Worm (Caenorhabditis elegans): ENCODE data around the gene txt-8.
"Not testable (repeated sequence)": the region's sequence is repeated elsewhere in the genome, so short reads cannot be mapped to it uniquely, and the experiment has no call there.

The txt-8 gene

DNA sequence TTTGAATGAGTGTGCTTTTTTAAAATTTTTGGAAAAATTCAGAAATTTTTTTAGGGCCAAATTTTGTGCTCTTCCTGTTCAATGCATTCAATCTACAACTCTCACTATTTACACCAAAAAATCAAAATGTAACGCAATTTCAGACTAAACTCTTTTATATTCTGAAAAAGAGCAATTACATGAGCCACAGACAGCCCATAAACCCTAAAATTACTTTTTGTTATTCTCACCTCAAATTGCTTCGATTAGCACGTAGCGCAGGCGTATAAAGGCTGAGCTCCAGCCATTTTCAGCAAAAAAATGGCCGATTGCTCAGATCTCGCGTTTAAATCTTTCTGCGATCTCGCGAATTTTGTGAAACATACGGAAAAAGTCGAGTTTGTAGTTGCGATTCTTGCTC lies 17.3 kb downstream of the txt-8 start, which contains the start of gene srw-82:
Gene srw-82, plus strand, starts transcription at position 301 of the 400 bp plus-strand sequence.
- no peak for TF ChIP-seq aly-1 (tag; optimal IDR thresholded peaks at IDR 0.05)
- TF ChIP-seq ceh-36 (tag; optimal IDR thresholded peaks at IDR 0.05) = no peak
- TF ChIP-seq pes-1 (GFP tag; IDR thresholded peaks at IDR 0.05) = no peak
- no peak for TF ChIP-seq B0310.2 (tag; optimal IDR thresholded peaks at IDR 0.05)
- no peak for TF ChIP-seq hmg-4 (GFP tag; optimal IDR thresholded peaks at IDR 0.05)
- no peak for TF ChIP-seq tbx-37 (GFP tag; conservative IDR thresholded peaks at IDR 0.05)
- TF ChIP-seq ama-1 (optimal IDR thresholded peaks at IDR 0.05) = no peak
- TF ChIP-seq ets-7 (tag; optimal IDR thresholded peaks at IDR 0.05) = no peak
- TF ChIP-seq hmbx-1 (tag; optimal IDR thresholded peaks at IDR 0.05) = no peak
- no peak for TF ChIP-seq hnd-1 (tag; optimal IDR thresholded peaks at IDR 0.05)
- no peak for TF ChIP-seq flt-1 (GFP tag; IDR thresholded peaks at IDR 0.05)
- no peak for TF ChIP-seq sea-1 (GFP tag; conservative IDR thresholded peaks at IDR 0.05)

DNA sequence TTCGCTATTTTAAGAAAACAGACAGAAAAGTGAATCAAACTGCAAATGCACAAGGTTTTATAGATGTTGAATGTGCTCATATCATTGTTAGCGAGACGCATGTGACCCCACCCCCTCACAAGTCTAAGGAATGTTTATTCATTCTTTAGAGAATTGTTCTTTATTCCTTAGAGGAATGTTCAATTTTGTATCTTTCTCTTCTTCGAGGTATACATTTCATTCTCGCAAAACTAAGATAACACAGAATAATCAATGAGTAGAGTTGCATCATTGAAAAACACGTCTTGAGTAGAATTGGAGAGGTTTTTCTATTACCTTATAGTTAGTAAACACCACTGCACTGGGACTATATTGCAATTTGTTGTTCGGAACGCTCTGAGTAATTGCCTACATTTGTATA lies 20.8 kb downstream of the txt-8 start, which contains the start of gene ZK262.20:
Gene ZK262.20, minus strand, starts transcription at position 101 of the 400 bp plus-strand sequence.
- TF ChIP-seq aly-1 (tag; optimal IDR thresholded peaks at IDR 0.05) (no peak), B0310.2 (tag; optimal IDR thresholded peaks at IDR 0.05) (no peak), ets-7 (tag; optimal IDR thresholded peaks at IDR 0.05) (no peak), tbx-37 (GFP tag; conservative IDR thresholded peaks at IDR 0.05) (no peak), ama-1 (optimal IDR thresholded peaks at IDR 0.05) (no peak), ceh-36 (tag; optimal IDR thresholded peaks at IDR 0.05) (no peak), tbx-11 (GFP tag; IDR thresholded peaks at IDR 0.05) (no peak), sea-1 (GFP tag; conservative IDR thresholded peaks at IDR 0.05) (no peak), hnd-1 (tag; optimal IDR thresholded peaks at IDR 0.05) (no peak), flt-1 (GFP tag; IDR thresholded peaks at IDR 0.05) (no peak), pes-1 (GFP tag; IDR thresholded peaks at IDR 0.05) (no peak), F13C5.2 (tag; optimal IDR thresholded peaks at IDR 0.05) (no peak), scrt-1 (GFP tag; IDR thresholded peaks at IDR 0.05) (no peak), hmbx-1 (tag; optimal IDR thresholded peaks at IDR 0.05) (no peak), tra-4 (tag; optimal IDR thresholded peaks at IDR 0.05) (no peak)

DNA sequence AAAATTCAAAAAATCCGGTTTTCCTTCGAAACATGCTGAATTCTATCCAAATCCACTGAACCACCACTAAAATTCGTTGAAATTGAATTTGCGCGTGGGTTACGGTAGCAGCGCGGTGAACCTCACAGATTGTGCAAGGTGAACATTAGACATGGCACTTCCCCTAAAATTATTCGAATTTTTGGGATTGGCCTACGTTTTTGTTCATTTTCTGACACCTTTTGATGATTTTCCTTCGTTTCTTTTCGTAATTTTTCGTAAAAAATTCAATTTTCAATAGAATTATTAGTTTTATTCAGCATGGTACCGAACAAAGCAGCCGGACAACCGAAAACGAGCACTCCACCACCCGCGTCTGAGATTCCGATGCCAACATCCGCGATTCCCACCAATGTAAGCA lies 23.9 kb downstream of the txt-8 start, which contains the start of gene ZK262.8:
Gene ZK262.8, plus strand, starts transcription at position 301 of the 400 bp plus-strand sequence.
- TF ChIP-seq ceh-13 (GFP tag; optimal IDR thresholded peaks at IDR 0.05) (no peak), ama-1 (optimal IDR thresholded peaks at IDR 0.05) (no peak)

DNA sequence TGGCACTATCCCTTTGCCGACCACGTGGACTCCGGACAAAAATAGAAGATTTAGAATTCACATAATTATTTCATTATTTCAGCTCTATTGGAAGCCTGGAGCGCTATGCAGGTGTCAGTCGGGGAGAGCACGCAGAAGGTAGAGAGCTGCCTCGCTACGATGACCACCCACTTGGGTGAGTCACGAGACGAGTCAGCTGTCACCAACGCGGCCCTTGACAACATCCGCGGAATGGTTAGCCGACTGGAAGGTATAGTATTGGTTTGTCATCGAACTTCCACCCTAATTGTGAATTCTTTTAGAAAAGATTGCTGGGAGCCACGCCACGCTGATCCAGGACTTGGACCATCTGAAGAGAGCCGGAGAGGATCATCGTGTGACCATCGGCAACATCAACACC lies 25.3 kb downstream of the txt-8 start, which contains the start of gene ZK262.9:
Gene ZK262.9, plus strand, starts transcription at position 301 of the 400 bp plus-strand sequence.
- not testable (repeated sequence) for TF ChIP-seq tbx-37 (GFP tag; conservative IDR thresholded peaks at IDR 0.05); hmbx-1 (tag; optimal IDR thresholded peaks at IDR 0.05); B0310.2 (tag; optimal IDR thresholded peaks at IDR 0.05)

DNA sequence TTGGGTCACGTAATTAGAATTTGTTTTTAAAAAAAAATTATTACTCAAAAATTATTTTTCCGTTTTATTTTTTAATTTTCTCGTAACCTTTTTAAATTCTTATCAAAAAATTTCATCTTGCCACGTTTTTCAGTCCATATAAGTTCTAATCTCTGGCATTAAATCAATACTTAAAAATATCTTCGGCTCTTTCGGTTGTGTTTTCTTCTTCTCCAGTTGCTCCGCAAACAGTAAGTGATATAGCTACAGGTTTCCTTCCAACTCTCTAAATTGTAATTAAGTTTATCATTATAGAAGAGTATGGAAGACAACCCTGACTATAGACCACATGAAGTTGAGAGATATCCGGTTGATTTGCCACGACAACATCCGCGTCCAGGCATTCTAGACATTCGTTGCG lies 30.0 kb downstream of the txt-8 start, which contains the start of gene ZK228.1:
Gene ZK228.1, plus strand, starts transcription at position 301 of the 400 bp plus-strand sequence.
- TF ChIP-seq aly-1 (tag; optimal IDR thresholded peaks at IDR 0.05) = no peak
- TF ChIP-seq sea-1 (GFP tag; conservative IDR thresholded peaks at IDR 0.05) = no peak
- no peak for TF ChIP-seq tbx-11 (GFP tag; IDR thresholded peaks at IDR 0.05)

DNA sequence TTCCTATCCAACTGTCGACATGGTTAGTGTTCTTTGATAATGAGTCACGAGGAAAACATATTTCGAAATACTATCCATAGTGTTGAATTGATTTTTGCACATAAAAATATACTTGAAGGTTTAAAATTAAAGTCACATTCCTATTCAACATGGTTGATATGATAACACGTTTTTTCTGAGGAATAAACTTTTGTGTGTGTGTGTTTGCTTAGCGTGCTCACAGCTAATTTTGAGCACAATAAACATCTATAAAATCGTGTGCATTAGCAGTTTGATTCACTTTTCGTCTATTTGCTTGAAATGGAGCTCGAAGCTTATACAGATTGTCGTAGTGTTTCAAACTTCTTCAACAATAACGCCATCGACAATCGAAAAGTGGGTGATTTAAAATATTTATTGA lies 42.4 kb downstream of the txt-8 start, which contains the start of gene ZK228.10:
Gene ZK228.10, plus strand, starts transcription at position 301 of the 400 bp plus-strand sequence.
- no peak for TF ChIP-seq ceh-36 (tag; optimal IDR thresholded peaks at IDR 0.05)
- no peak for TF ChIP-seq ceh-13 (GFP tag; optimal IDR thresholded peaks at IDR 0.05)
- no peak for TF ChIP-seq hmg-4 (GFP tag; optimal IDR thresholded peaks at IDR 0.05)
- no peak for TF ChIP-seq tra-4 (tag; optimal IDR thresholded peaks at IDR 0.05)
- TF ChIP-seq pes-1 (GFP tag; IDR thresholded peaks at IDR 0.05) = no peak
- no peak for TF ChIP-seq ets-7 (tag; optimal IDR thresholded peaks at IDR 0.05)
- TF ChIP-seq sea-1 (GFP tag; conservative IDR thresholded peaks at IDR 0.05) = no peak
- TF ChIP-seq B0310.2 (tag; optimal IDR thresholded peaks at IDR 0.05) = no peak
- TF ChIP-seq ama-1 (optimal IDR thresholded peaks at IDR 0.05) = no peak
- no peak for TF ChIP-seq scrt-1 (GFP tag; IDR thresholded peaks at IDR 0.05)
- no peak for TF ChIP-seq aly-1 (tag; optimal IDR thresholded peaks at IDR 0.05)
- TF ChIP-seq tbx-11 (GFP tag; IDR thresholded peaks at IDR 0.05) = no peak
- TF ChIP-seq tbx-37 (GFP tag; conservative IDR thresholded peaks at IDR 0.05) = no peak
- TF ChIP-seq F13C5.2 (tag; optimal IDR thresholded peaks at IDR 0.05) = no peak
- TF ChIP-seq flt-1 (GFP tag; IDR thresholded peaks at IDR 0.05) = no peak
- TF ChIP-seq hnd-1 (tag; optimal IDR thresholded peaks at IDR 0.05) = no peak

DNA sequence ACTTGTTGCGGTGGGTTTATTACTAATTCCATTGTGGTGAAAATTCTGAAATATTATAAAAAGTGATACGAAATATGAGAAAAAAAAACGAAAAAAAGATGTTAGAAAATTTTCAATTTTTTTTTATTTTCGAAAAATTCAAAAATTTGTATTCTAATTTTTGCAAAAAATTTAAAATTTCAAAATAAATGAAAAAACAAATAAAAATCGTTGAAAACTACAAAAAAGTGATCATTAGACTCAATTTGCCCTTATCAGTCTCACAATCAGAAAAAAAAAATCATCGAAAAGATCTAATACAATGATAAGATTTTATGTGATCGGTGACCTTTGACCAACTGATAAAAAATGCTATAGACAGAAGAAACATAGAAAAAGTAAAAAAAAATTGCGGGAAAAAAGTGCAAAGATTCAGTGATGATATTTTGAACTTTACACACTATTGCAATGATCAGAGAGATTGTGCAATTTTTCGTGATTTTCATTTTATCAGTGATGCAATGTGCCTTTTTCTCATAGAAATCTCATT lies 47.1 kb downstream of the txt-8 start, which contains the start of gene ZK228.3:
Gene ZK228.3, minus strand, starts transcription at position 51 of the 529 bp plus-strand sequence.
- TF ChIP-seq scrt-1 (GFP tag; IDR thresholded peaks at IDR 0.05) = no peak
- TF ChIP-seq sea-1 (GFP tag; conservative IDR thresholded peaks at IDR 0.05) = no peak
- no peak for TF ChIP-seq ama-1 (optimal IDR thresholded peaks at IDR 0.05)
- no peak for TF ChIP-seq aly-1 (tag; optimal IDR thresholded peaks at IDR 0.05)
- TF ChIP-seq B0310.2 (tag; optimal IDR thresholded peaks at IDR 0.05) = no peak
- no peak for TF ChIP-seq hmbx-1 (tag; optimal IDR thresholded peaks at IDR 0.05)
- TF ChIP-seq flt-1 (GFP tag; IDR thresholded peaks at IDR 0.05) = no peak
- no peak for TF ChIP-seq F13C5.2 (tag; optimal IDR thresholded peaks at IDR 0.05)
- TF ChIP-seq ceh-36 (tag; optimal IDR thresholded peaks at IDR 0.05) = no peak
- TF ChIP-seq ceh-13 (GFP tag; optimal IDR thresholded peaks at IDR 0.05) = no peak
- TF ChIP-seq tra-4 (tag; optimal IDR thresholded peaks at IDR 0.05) = no peak
- no peak for TF ChIP-seq tbx-11 (GFP tag; IDR thresholded peaks at IDR 0.05)
- no peak for TF ChIP-seq hmg-4 (GFP tag; optimal IDR thresholded peaks at IDR 0.05)

DNA sequence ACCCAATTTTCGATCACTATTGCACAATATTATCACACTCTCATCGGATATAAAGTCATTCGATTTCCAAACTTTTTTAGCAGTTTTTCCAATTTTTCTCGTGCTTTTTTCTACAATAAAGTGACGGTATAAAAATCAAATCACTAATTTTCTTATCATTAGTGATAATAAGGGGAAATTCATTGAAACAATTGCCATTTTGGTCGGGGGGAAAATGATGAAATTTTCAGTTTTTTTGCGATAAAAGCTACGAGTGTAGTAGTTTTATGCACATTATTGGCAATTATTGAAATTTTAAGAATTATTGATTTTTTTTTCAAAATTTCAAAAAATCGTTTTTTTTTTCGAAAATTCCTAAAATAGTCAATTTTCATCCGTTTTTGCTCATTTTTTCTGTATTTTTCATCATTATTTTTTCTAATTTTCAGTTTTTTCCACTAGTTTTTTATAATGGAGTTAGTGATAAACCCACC lies 48.2 kb downstream of the txt-8 start, which contains the start of gene ZK228.4:
Gene ZK228.4, plus strand, starts transcription at position 423 of the 473 bp plus-strand sequence.
- no peak for TF ChIP-seq B0310.2 (tag; optimal IDR thresholded peaks at IDR 0.05)
- TF ChIP-seq hmbx-1 (tag; optimal IDR thresholded peaks at IDR 0.05) = no peak
- no peak for TF ChIP-seq tbx-37 (GFP tag; conservative IDR thresholded peaks at IDR 0.05)
- no peak for TF ChIP-seq ets-7 (tag; optimal IDR thresholded peaks at IDR 0.05)
- no peak for TF ChIP-seq F13C5.2 (tag; optimal IDR thresholded peaks at IDR 0.05)
- no peak for TF ChIP-seq sea-1 (GFP tag; conservative IDR thresholded peaks at IDR 0.05)
- no peak for TF ChIP-seq tra-4 (tag; optimal IDR thresholded peaks at IDR 0.05)
- TF ChIP-seq flt-1 (GFP tag; IDR thresholded peaks at IDR 0.05) = no peak
- no peak for TF ChIP-seq scrt-1 (GFP tag; IDR thresholded peaks at IDR 0.05)
- no peak for TF ChIP-seq hmg-4 (GFP tag; optimal IDR thresholded peaks at IDR 0.05)
- no peak for TF ChIP-seq ama-1 (optimal IDR thresholded peaks at IDR 0.05)
